Worm (Caenorhabditis elegans): ENCODE results near the gene mrps-9.

DNA sequence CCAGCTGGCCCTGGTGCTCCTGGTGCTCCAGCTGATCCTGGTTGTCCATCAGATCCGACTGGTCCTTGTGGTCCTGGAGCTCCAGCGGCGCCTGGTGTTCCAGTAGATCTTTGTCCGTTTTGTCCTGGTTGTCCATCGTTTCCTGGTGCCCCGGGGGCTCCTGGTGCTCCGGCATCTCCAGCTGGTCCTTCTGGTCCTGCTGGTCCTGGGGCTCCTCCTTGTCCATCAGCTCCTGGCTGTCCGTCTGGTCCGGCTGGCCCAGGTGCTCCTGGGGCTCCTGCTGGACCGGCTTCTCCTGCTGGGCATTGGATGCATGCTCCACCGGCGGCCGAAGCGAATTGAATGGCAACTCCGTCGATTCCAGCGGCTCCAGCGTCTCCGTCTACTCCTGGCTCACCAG lies 3.3 kb upstream of the mrps-9 start:
- no peak for TF ChIP-seq ref-1 (GFP tag; conservative IDR thresholded peaks at IDR 0.05)
- no peak for TF ChIP-seq klf-2 (GFP tag; conservative IDR thresholded peaks at IDR 0.05)
- TF ChIP-seq med-1 (GFP tag; optimal IDR thresholded peaks at IDR 0.05; ENCODE audit: insufficient read depth), result no peak

Data from whole organism, midembryonic.